Fruit fly (Drosophila melanogaster) whole organism, wandering third instar larva: ENCODE data around the gene Cds.

Source experiments
- Dif ChIP-seq: fragments of 200-275, 200-300 bp; sonication (Bioruptor generic); optimal IDR thresholded peaks from 2 replicates; lab custom pipeline; 2018; ENCODE audit warnings: missing biosample characterization, missing genetic modification characterization; ENCODE audit not compliant: partially characterized antibody
- OdsH ChIP-seq: fragments of 200-800 bp; sonication (Bioruptor generic); optimal IDR thresholded peaks from 2 replicates; lab custom pipeline; 2016; ENCODE audit warnings: missing biosample characterization, mild to moderate bottlenecking, missing genetic modification characterization
- brk ChIP-seq: fragments of 200-800 bp; sonication (Bioruptor generic); optimal IDR thresholded peaks from 2 replicates; lab custom pipeline; 2016; ENCODE audit warnings: missing biosample characterization, mild to moderate bottlenecking, missing genetic modification characterization
- h ChIP-seq: fragments of 200-800 bp; sonication (Bioruptor generic); optimal IDR thresholded peaks from 3 replicates; lab custom pipeline; 2016; ENCODE audit warnings: missing biosample characterization, mild to moderate bottlenecking, missing genetic modification characterization
- usp ChIP-seq: fragments of >200 bp; optimal IDR thresholded peaks from 2 replicates; lab custom pipeline; 2017; ENCODE audit warnings: missing biosample characterization, missing genetic modification characterization

DNA sequence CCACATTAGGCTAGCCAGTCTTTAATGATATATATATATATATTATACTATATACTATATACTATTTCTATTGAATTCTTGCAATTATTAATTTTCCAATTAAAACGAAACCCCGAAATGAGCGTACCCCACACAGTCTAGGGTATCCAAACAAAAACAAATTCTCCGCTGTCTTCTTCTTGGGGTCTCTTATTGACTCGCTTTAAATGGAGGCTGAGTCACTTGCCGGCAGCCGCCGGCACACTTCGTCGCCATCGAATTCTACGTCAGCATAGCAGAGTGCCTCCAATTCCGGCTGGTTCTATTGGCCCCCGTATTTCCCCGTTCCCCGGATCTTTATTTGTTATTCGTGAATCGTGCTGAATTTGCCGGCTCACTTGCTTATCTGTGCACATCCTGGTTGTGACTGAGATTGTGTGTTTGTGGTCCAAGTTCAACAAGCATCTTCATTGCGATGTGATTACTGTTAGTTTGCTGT, 32.9 kb upstream of the Cds start:
- TF ChIP-seq Dif = no peak
- no peak for TF ChIP-seq h (GFP tag; lab: Kevin White, UChicago)
- no peak for TF ChIP-seq brk (GFP tag; lab: Kevin White, UChicago)
- TF ChIP-seq OdsH (GFP tag; lab: Kevin White, UChicago) = no peak
- TF ChIP-seq usp (GFP tag; lab: Kevin White, UChicago) = no peak
